Worm (Caenorhabditis elegans) whole organism, L3 larva: Measurements from ENCODE around the gene irld-24.

Source experiments
- ZK546.5 ChIP-seq: sonication (generic microtip); optimal IDR thresholded peaks from 2 replicates; lab custom pipeline; 2017; ENCODE audit warnings: missing biosample characterization, missing genetic modification characterization
- aly-2 ChIP-seq: fragments of 150-350 bp; optimal IDR thresholded peaks from 2 replicates; lab custom pipeline; 2014; ENCODE audit warnings: missing biosample characterization, missing genetic modification characterization
- ama-1 ChIP-seq: fragments of 150-350 bp; optimal IDR thresholded peaks from 2 replicates; lab custom pipeline; 2018
- ceh-16 ChIP-seq: sonication (generic microtip); optimal IDR thresholded peaks from 2 replicates; lab custom pipeline; 2017; ENCODE audit warnings: missing biosample characterization, missing genetic modification characterization
- ceh-28 ChIP-seq: fragments of 150-350 bp; optimal IDR thresholded peaks from 2 replicates; lab custom pipeline; 2014; ENCODE audit warnings: missing biosample characterization, missing genetic modification reagents, missing genetic modification characterization
- ceh-82 ChIP-seq: fragments of 150-350 bp; optimal IDR thresholded peaks from 2 replicates; lab custom pipeline; 2014; ENCODE audit warnings: missing biosample characterization, missing genetic modification characterization
- ceh-9 ChIP-seq: sonication (generic microtip); optimal IDR thresholded peaks from 2 replicates; lab custom pipeline; 2018; ENCODE audit warnings: missing biosample characterization, missing genetic modification characterization
- egl-27 ChIP-seq: sonication (generic microtip); optimal IDR thresholded peaks from 4 replicates; lab custom pipeline; 2017; ENCODE audit warnings: missing biosample characterization, missing genetic modification reagents, missing genetic modification characterization
- elt-1 ChIP-seq: fragments of 150-350 bp; optimal IDR thresholded peaks from 2 replicates; lab custom pipeline; 2014; ENCODE audit warnings: missing biosample characterization, missing genetic modification characterization
- elt-2 ChIP-seq: sonication (generic microtip); optimal IDR thresholded peaks from 2 replicates; lab custom pipeline; 2016; ENCODE audit warnings: missing genetic modification reagents, mild to moderate bottlenecking, missing genetic modification characterization, missing compliant biosample characterization
- elt-3 ChIP-seq, 3 experiments: fragments of 150-350 bp in 1 of 3; sonication (generic microtip) in 2 of 3; optimal IDR thresholded peaks; 2 replicates in 2 of 3; 4 replicates in 1 of 3; lab custom pipeline; 2014 to 2017; ENCODE audit warnings: missing biosample characterization in 3 of 3, missing genetic modification characterization in 3 of 3
- eor-1 ChIP-seq, 2 experiments: fragments of 150-350 bp; optimal IDR thresholded peaks; 2 replicates each; lab custom pipeline; 2014 to 2018; ENCODE audit warnings: missing biosample characterization in 2 of 2, missing genetic modification characterization in 2 of 2
- fkh-10 ChIP-seq: sonication (generic microtip); optimal IDR thresholded peaks from 2 replicates; lab custom pipeline; 2017; ENCODE audit warnings: missing biosample characterization, missing genetic modification reagents, missing genetic modification characterization
- fkh-2 ChIP-seq: fragments of 150-350 bp; optimal IDR thresholded peaks from 2 replicates; lab custom pipeline; 2014; ENCODE audit warnings: missing biosample characterization, missing genetic modification reagents, missing genetic modification characterization
- fos-1 ChIP-seq: fragments of 150-350 bp; optimal IDR thresholded peaks from 2 replicates; lab custom pipeline; 2014; ENCODE audit warnings: missing biosample characterization, missing genetic modification characterization
- hmg-11 ChIP-seq: sonication (generic microtip); optimal IDR thresholded peaks from 2 replicates; lab custom pipeline; 2016; ENCODE audit warnings: missing genetic modification characterization, missing compliant biosample characterization
- jun-1 ChIP-seq: fragments of 150-350 bp; optimal IDR thresholded peaks from 2 replicates; lab custom pipeline; 2014; ENCODE audit warnings: missing biosample characterization, missing genetic modification reagents, missing genetic modification characterization
- lin-15B ChIP-seq: fragments of 150-350 bp; optimal IDR thresholded peaks from 2 replicates; lab custom pipeline; 2014; ENCODE audit warnings: missing biosample characterization, missing genetic modification characterization
- lsy-12 ChIP-seq: sonication (generic microtip); optimal IDR thresholded peaks from 2 replicates; lab custom pipeline; 2016; ENCODE audit warnings: mild to moderate bottlenecking, missing genetic modification characterization, missing compliant biosample characterization
- mdl-1 ChIP-seq: fragments of 150-350 bp; optimal IDR thresholded peaks from 2 replicates; lab custom pipeline; 2014; ENCODE audit warnings: missing biosample characterization, missing genetic modification characterization
- mml-1 ChIP-seq: fragments of 150-350 bp; sonication (generic microtip); optimal IDR thresholded peaks from 3 replicates; lab custom pipeline; 2014; ENCODE audit warnings: missing biosample characterization, missing genetic modification characterization
- nfya-1 ChIP-seq: sonication (generic microtip); optimal IDR thresholded peaks from 2 replicates; lab custom pipeline; 2017; ENCODE audit warnings: missing genetic modification characterization, mild to moderate bottlenecking, missing compliant biosample characterization, antibody characterized with exemption, moderate library complexity; ENCODE audit not compliant: insufficient read depth
- nhr-12 ChIP-seq: fragments of 150-350 bp; optimal IDR thresholded peaks from 2 replicates; lab custom pipeline; 2014; ENCODE audit warnings: missing biosample characterization, missing genetic modification characterization
- nhr-23 ChIP-seq: fragments of 150-350 bp; optimal IDR thresholded peaks from 2 replicates; lab custom pipeline; 2014; ENCODE audit warnings: missing biosample characterization, missing genetic modification reagents, missing genetic modification characterization
- nhr-28 ChIP-seq: fragments of 150-350 bp; optimal IDR thresholded peaks from 2 replicates; lab custom pipeline; 2014; ENCODE audit warnings: missing biosample characterization, missing genetic modification characterization
- nhr-43 ChIP-seq: sonication (generic microtip); optimal IDR thresholded peaks from 2 replicates; lab custom pipeline; 2016; ENCODE audit warnings: mild to moderate bottlenecking, missing genetic modification characterization, missing compliant biosample characterization; ENCODE audit not compliant: poor library complexity, severe bottlenecking
- nhr-67 ChIP-seq: fragments of 150-350 bp; optimal IDR thresholded peaks from 2 replicates; lab custom pipeline; 2014; ENCODE audit warnings: missing biosample characterization, missing genetic modification characterization
- nhr-76 ChIP-seq: fragments of 150-350 bp; sonication (generic microtip); optimal IDR thresholded peaks from 5 replicates; lab custom pipeline; 2014; ENCODE audit warnings: missing biosample characterization, missing genetic modification characterization
- nhr-77 ChIP-seq: fragments of 150-350 bp; optimal IDR thresholded peaks from 2 replicates; lab custom pipeline; 2014; ENCODE audit warnings: missing biosample characterization, missing genetic modification characterization
- pha-4 ChIP-seq: fragments of 150-350 bp; optimal IDR thresholded peaks from 2 replicates; lab custom pipeline; 2014; ENCODE audit warnings: missing biosample characterization, missing genetic modification reagents, missing genetic modification characterization
- pqm-1 ChIP-seq: fragments of 150-350 bp; optimal IDR thresholded peaks from 2 replicates; lab custom pipeline; 2017; ENCODE audit warnings: missing biosample characterization, missing genetic modification characterization, inconsistent platforms
- snpc-4 ChIP-seq: fragments of 150-350 bp; optimal IDR thresholded peaks from 2 replicates; lab custom pipeline; 2014; ENCODE audit warnings: missing biosample characterization, missing genetic modification characterization
- tbx-2 ChIP-seq: sonication (generic microtip); optimal IDR thresholded peaks from 2 replicates; lab custom pipeline; 2016; ENCODE audit warnings: mild to moderate bottlenecking, missing genetic modification characterization, missing compliant biosample characterization
- unc-62 ChIP-seq: fragments of 150-350 bp; sonication (generic microtip); optimal IDR thresholded peaks from 4 replicates; lab custom pipeline; 2014; ENCODE audit warnings: missing biosample characterization, missing genetic modification reagents, missing genetic modification characterization
- zag-1 ChIP-seq: fragments of 150-350 bp; optimal IDR thresholded peaks from 2 replicates; lab custom pipeline; 2014; ENCODE audit warnings: missing biosample characterization, missing genetic modification characterization
- ztf-4 ChIP-seq: fragments of 150-350 bp; optimal IDR thresholded peaks from 2 replicates; lab custom pipeline; 2014; ENCODE audit warnings: missing biosample characterization, missing genetic modification characterization

Gene irld-24

DNA sequence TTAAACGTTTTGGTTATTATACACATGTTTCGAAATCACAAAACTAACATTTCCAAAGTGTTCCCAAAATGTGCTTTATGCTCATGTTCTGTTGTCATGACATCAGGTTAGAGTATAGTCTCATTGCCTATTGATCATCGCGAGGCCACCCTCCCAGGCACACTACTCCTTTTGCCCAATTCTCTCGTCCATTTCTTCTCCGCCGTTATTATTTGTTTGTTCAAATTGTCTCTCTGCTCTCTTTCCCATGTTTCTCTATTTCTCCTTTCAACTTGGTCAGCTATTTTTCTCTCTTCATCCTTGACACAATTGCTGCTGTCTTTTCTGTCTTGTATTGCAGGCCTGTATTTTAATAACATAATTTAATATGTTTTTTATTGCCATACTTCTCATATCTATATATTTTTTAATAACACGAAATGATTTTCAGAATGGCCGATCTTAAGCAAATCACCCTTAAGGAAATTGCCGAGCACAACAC is 15.1 kb downstream of the irld-24 start, which contains the start of gene cytb-5.1:
TSS of gene cytb-5.1 (plus strand) at position 431 of the 481 bp plus-strand sequence.
- peak; percentile 24 for TF ChIP-seq jun-1 (tag; lab: Kevin White, UChicago)
- no peak for TF ChIP-seq hmg-11 (tag; lab: Kevin White, UChicago)
- peak; percentile 78 for TF ChIP-seq elt-2
- peak; percentile 58 for TF ChIP-seq nhr-23 (tag; lab: Kevin White, UChicago)
- TF ChIP-seq nfya-1 (tag; lab: Kevin White, UChicago), result peak; percentile 41
- TF ChIP-seq pha-4 (tag; lab: Kevin White, UChicago), result peak; percentile 87
- TF ChIP-seq pqm-1, result peak; percentile 71
- no peak for TF ChIP-seq eor-1 (tag; optimal IDR thresholded peaks at IDR 0.05; lab: Kevin White, UChicago)

DNA sequence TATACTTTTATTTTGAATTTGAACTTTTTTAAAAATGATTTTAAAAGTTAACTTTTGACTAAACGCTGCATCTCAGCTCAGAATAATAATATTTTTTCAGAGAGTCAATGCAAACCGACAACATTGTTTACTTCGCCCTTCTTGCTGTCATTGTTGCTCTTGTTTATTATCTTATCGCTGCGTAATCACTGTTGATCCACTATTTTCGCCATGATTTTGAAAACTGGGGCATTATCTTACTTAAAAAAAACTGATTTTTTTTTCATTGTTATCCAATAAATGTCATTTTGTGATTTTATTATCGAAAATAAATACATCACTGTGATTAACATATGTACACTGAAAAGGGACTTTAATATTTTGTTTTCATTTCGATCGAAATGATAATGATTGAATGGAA is 16.3 kb downstream of the irld-24 start:
- TF ChIP-seq fkh-10 (GFP tag; lab: Kevin White, UChicago) (no peak), unc-62 (GFP tag; lab: Kevin White, UChicago) (no peak), nhr-28 (tag; lab: Kevin White, UChicago) (no peak), lin-15B (tag; lab: Kevin White, UChicago) (no peak), hmg-11 (tag; lab: Kevin White, UChicago) (no peak), tbx-2 (no peak), mdl-1 (tag; lab: Kevin White, UChicago) (no peak), zag-1 (no peak), nhr-23 (tag; lab: Kevin White, UChicago) (no peak), egl-27 (tag; lab: Kevin White, UChicago) (no peak), aly-2 (tag; lab: Kevin White, UChicago) (no peak), ceh-9 (no peak), nhr-43 (tag; lab: Kevin White, UChicago) (no peak), eor-1 (tag; optimal IDR thresholded peaks at IDR 0.05; lab: Kevin White, UChicago) (no peak), ceh-82 (tag; lab: Kevin White, UChicago) (no peak), nfya-1 (tag; lab: Kevin White, UChicago) (no peak), mml-1 (tag; lab: Kevin White, UChicago) (no peak)

DNA sequence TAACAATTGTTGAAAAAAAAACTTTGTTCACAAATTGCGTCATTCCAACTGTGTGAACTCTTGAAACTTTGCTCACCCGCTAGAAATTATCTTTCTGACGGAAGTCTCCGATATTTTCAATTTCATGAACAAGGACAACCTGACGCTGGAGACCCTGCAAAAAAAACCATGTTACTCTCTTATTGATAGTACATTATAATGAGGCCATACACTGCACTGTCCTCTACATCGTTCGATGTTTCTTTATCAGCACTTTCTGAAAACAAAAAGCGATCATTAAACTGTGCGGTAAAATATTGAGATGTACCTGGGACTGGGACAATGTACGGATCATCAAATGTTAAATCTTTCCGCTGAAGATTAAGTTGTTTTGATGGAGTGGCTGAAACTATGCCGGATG is 17.1 kb downstream of the irld-24 start:
- TF ChIP-seq elt-2 (peak; percentile 48), snpc-4 (tag; lab: Kevin White, UChicago) (no peak), pqm-1 (peak; percentile 60)

DNA sequence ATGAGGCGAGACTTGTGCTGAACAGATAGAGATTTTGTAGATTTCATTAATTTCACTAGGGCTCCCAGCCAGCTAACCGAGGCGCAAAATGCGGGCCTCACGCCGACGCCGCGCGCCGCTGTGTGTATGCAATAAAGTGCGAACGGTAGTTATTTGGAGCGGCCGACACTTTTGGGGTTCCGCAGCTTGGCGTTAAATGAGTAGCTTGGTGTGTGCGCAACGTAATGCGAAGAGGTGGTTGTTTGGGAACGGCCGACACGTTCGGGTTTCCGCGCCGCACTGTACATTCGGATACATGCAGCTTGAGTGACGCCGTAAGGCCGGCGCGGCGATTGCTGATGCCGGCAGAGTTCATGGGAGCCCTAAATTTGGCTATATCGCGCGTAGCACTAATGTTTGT is 21.7 kb downstream of the irld-24 start:
- TF ChIP-seq jun-1 (tag; lab: Kevin White, UChicago) (no peak), ztf-4 (no peak), nhr-77 (tag; lab: Kevin White, UChicago) (no peak), unc-62 (GFP tag; lab: Kevin White, UChicago) (no peak), elt-3 (tag; optimal IDR thresholded peaks at IDR 0.05; lab: Kevin White, UChicago) (no peak), zag-1 (no peak)

DNA sequence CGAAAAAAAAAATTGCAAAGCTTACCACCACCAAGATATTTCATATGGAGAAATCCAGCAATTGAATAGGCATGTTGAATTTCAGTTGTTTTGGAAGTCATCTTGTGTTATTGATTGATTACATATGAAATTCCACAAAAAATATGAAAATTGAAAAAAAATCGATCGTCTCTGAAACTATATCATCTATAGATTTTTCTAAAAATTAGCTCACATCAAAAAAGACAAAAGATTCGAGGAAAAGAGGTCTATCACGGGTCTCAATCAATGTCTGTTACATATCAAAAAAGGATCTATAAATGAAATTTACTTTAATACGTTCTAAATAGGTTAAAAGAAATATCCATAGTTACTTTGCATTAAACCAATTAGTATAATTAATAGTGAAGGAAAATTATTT is 26.0 kb downstream of the irld-24 start, which contains the start of gene tbc-19:
TSS of gene tbc-19 (minus strand) at position 101 of the 400 bp plus-strand sequence.
- TF ChIP-seq ZK546.5 (tag; lab: Kevin White, UChicago) (no peak), ama-1 (lab: Kevin White, UChicago) (no peak), jun-1 (tag; lab: Kevin White, UChicago) (no peak), mml-1 (tag; lab: Kevin White, UChicago) (no peak), fos-1 (tag; lab: Kevin White, UChicago) (no peak), unc-62 (GFP tag; lab: Kevin White, UChicago) (no peak), aly-2 (tag; lab: Kevin White, UChicago) (no peak)

DNA sequence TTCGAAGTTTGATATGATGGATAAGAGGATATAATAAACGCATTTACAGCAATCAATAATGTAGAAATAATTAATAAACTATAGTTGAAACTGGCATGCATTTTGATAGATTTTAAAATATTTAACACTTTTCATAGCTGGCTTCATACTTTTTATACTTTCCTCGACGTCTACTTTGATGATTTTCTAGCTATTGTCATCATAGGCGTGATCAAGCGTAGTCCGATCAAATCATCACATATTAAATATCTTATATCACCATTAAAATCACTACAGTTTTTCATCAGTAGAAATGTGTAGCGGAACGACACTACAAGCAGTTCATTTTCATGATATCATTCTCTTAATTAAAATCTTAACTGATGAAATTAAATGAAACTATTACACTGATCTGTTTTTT is 29.0 kb downstream of the irld-24 start, which contains the start of gene C04C11.25:
TSS of gene C04C11.25 (minus strand) at position 101 of the 400 bp plus-strand sequence.
- TF ChIP-seq pha-4 (tag; lab: Kevin White, UChicago) (no peak), fkh-2 (no peak), lsy-12 (tag; lab: Kevin White, UChicago) (no peak), aly-2 (tag; lab: Kevin White, UChicago) (no peak), nhr-23 (tag; lab: Kevin White, UChicago) (no peak), nhr-76 (tag; lab: Kevin White, UChicago) (no peak), ceh-16 (tag; lab: Kevin White, UChicago) (no peak), nhr-67 (no peak), nhr-12 (tag; lab: Kevin White, UChicago) (no peak), nfya-1 (tag; lab: Kevin White, UChicago) (no peak), ceh-82 (tag; lab: Kevin White, UChicago) (no peak), ceh-28 (tag; lab: Kevin White, UChicago) (no peak), nhr-43 (tag; lab: Kevin White, UChicago) (no peak), elt-1 (tag; lab: Kevin White, UChicago) (no peak)
